Worm (Caenorhabditis elegans): ENCODE measurements around the gene ZK637.14.

- no peak for TF ChIP-seq nhr-28 (tag; optimal IDR thresholded peaks at IDR 0.05)
- TF ChIP-seq mdl-1 (tag; optimal IDR thresholded peaks at IDR 0.05): no peak
- no peak for TF ChIP-seq gei-8 (GFP tag; optimal IDR thresholded peaks at IDR 0.05)
These were observed 40.6 kb downstream of the ZK637.14 start, which contains the start of gene F44E2.7 for ce11 chrIII:8848372-8848771.

Data from whole organism, L4 larva.